Worm (Caenorhabditis elegans) whole organism, L2 larva: Measurements from ENCODE around the gene cdk-12.

Experiments used
- aly-2 ChIP-seq: fragments of 150-350 bp; optimal IDR thresholded peaks from 2 replicates; lab custom pipeline; 2014; ENCODE audit warnings: missing biosample characterization, missing genetic modification characterization
- elt-3 ChIP-seq: sonication (generic microtip); optimal IDR thresholded peaks from 2 replicates; lab custom pipeline; 2017; ENCODE audit warnings: missing biosample characterization, missing genetic modification characterization
- fos-1 ChIP-seq: fragments of 150-350 bp; optimal IDR thresholded peaks from 2 replicates; lab custom pipeline; 2014; ENCODE audit warnings: missing biosample characterization, missing genetic modification characterization
- gmeb-1 ChIP-seq: fragments of 150-350 bp; optimal IDR thresholded peaks from 2 replicates; lab custom pipeline; 2014; ENCODE audit warnings: missing biosample characterization, missing genetic modification characterization
- lin-39 ChIP-seq: fragments of 150-350 bp; optimal IDR thresholded peaks from 2 replicates; lab custom pipeline; 2014; ENCODE audit warnings: missing biosample characterization, missing genetic modification reagents, missing genetic modification characterization
- mab-5 ChIP-seq: fragments of 150-350 bp; optimal IDR thresholded peaks from 2 replicates; lab custom pipeline; 2014; ENCODE audit warnings: missing biosample characterization, missing genetic modification characterization
- nhr-237 ChIP-seq: fragments of 150-350 bp; optimal IDR thresholded peaks from 2 replicates; lab custom pipeline; 2014; ENCODE audit warnings: missing biosample characterization, missing genetic modification characterization
- nhr-6 ChIP-seq: fragments of 150-350 bp; optimal IDR thresholded peaks from 2 replicates; lab custom pipeline; 2014; ENCODE audit warnings: missing biosample characterization, missing genetic modification characterization
- nhr-77 ChIP-seq: fragments of 150-350 bp; optimal IDR thresholded peaks from 2 replicates; lab custom pipeline; 2014; ENCODE audit warnings: missing biosample characterization, missing genetic modification characterization
- sem-4 ChIP-seq: fragments of 150-350 bp; optimal IDR thresholded peaks from 2 replicates; lab custom pipeline; 2014; ENCODE audit warnings: missing biosample characterization, missing genetic modification reagents, missing genetic modification characterization
- unc-62 ChIP-seq: fragments of 150-350 bp; optimal IDR thresholded peaks from 2 replicates; lab custom pipeline; 2014; ENCODE audit warnings: missing biosample characterization, missing genetic modification reagents, missing genetic modification characterization
- zag-1 ChIP-seq: fragments of 150-350 bp; optimal IDR thresholded peaks from 2 replicates; lab custom pipeline; 2014; ENCODE audit warnings: missing biosample characterization, missing genetic modification characterization
- ztf-11 ChIP-seq: sonication (generic microtip); optimal IDR thresholded peaks from 2 replicates; lab custom pipeline; 2017; ENCODE audit warnings: missing biosample characterization, missing genetic modification characterization

ce11 chrIII:4380835-4381234, 48.0 kb downstream of the cdk-12 start:
- TF ChIP-seq nhr-6 (tag; lab: Kevin White, UChicago) (no peak), unc-62 (GFP tag; lab: Kevin White, UChicago) (no peak), mab-5 (tag; lab: Kevin White, UChicago) (no peak), aly-2 (no peak), sem-4 (no peak), nhr-77 (tag; lab: Kevin White, UChicago) (no peak), zag-1 (tag; lab: Kevin White, UChicago) (no peak), nhr-237 (tag; lab: Kevin White, UChicago) (no peak), gmeb-1 (tag; lab: Kevin White, UChicago) (no peak), fos-1 (tag; lab: Kevin White, UChicago) (no peak), elt-3 (tag; lab: Kevin White, UChicago) (no peak), lin-39 (no peak), ztf-11 (tag; lab: Kevin White, UChicago) (no peak)
